Fruit fly (Drosophila melanogaster) whole organism, prepupa: ENCODE results near the gene CG10959.

Experiments
- CG10669 ChIP-seq: fragments of 200-800 bp; sonication (Bioruptor generic); optimal IDR thresholded peaks from 3 replicates; lab custom pipeline; 2018; ENCODE audit warnings: missing biosample characterization, mild to moderate bottlenecking, missing genetic modification characterization, moderate library complexity
- CG1621 ChIP-seq: fragments of 200-800 bp; sonication (Bioruptor generic); optimal IDR thresholded peaks from 3 replicates; lab custom pipeline; 2018; ENCODE audit warnings: missing biosample characterization, mild to moderate bottlenecking, missing genetic modification characterization
- CG7368 ChIP-seq: fragments of 200-800 bp; sonication (Bioruptor generic); optimal IDR thresholded peaks from 3 replicates; lab custom pipeline; 2016; ENCODE audit warnings: missing biosample characterization, missing genetic modification characterization
- Hr4 ChIP-seq: fragments of 200-800 bp; sonication (Bioruptor generic); optimal IDR thresholded peaks from 3 replicates; lab custom pipeline; 2016; ENCODE audit warnings: missing biosample characterization, missing genetic modification characterization
- OdsH ChIP-seq: fragments of 200-800 bp; sonication (Bioruptor generic); optimal IDR thresholded peaks from 3 replicates; lab custom pipeline; 2016; ENCODE audit warnings: missing biosample characterization, missing genetic modification characterization
- Sox14 ChIP-seq: fragments of 200-800 bp; sonication (Bioruptor generic); optimal IDR thresholded peaks from 3 replicates; lab custom pipeline; 2016; ENCODE audit warnings: missing biosample characterization, missing genetic modification characterization
- acj6 ChIP-seq: fragments of 200-800 bp; sonication (Bioruptor generic); optimal IDR thresholded peaks from 3 replicates; lab custom pipeline; 2016; ENCODE audit warnings: missing biosample characterization, missing genetic modification characterization
- fd59A ChIP-seq: fragments of 200-800 bp; sonication (Bioruptor generic); optimal IDR thresholded peaks from 2 replicates; lab custom pipeline; 2017; ENCODE audit warnings: missing biosample characterization, mild to moderate bottlenecking, missing genetic modification characterization, missing genetic modification reagents
- svp ChIP-seq: fragments of 200-800 bp; sonication (Bioruptor generic); peaks from one replicate; lab custom pipeline; 2016; ENCODE audit warnings: missing biosample characterization, missing genetic modification characterization

- peak; percentile 12 for TF ChIP-seq Hr4 (GFP tag; lab: Kevin White, UChicago)
- TF ChIP-seq Sox14 (GFP tag; lab: Kevin White, UChicago): no peak
- TF ChIP-seq OdsH (GFP tag; lab: Kevin White, UChicago): no peak
- TF ChIP-seq CG10669: no peak
- no peak for TF ChIP-seq CG1621 (tag; lab: Kevin White, UChicago)
- peak; percentile 2 for TF ChIP-seq svp (GFP tag; lab: Kevin White, UChicago)
- no peak for TF ChIP-seq fd59A
- peak; percentile 8 for TF ChIP-seq acj6
- no peak for TF ChIP-seq CG7368 (GFP tag; lab: Kevin White, UChicago)
Measured at dm6 chrX:8163452-8163851, 14.9 kb downstream of the CG10959 start.
